In the genomic region with DNA sequence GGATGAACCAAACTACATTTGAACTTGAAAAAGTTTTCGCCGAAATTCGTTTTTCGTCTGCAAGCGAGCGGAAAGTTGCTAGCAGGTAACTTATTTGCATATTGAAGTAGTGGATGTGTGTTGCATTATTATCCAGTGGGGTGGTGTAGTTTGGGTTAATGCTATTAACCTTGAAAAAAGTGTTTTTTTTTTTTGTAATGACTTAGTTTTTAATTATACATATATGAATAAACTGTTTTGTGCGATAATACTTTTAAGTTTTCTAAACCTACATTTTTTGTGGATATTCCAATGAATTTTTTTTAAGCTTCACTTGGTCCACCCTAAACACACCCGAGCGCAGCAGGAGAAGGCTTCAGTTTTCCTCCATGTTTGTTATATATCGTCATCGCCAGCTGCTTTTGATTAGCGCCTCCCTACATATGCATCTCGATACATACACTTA, we compare ENCODE assay signal across 1 fruit fly cellular context.
TF ChIP-seq lines count a peak whose summit lies in the region.

No protein-coding gene starts in this region.

TF ChIP-seq in whole organism, embryonic, 481 proteins besides CTCF, POLR2A, EP300 and RAD21 (continued from another document):
- TF ChIP-seq maf-S (GFP tag; optimal IDR thresholded peaks at IDR 0.05; lab: Kevin White, UChicago): no peak
- peak; percentile 29 for TF ChIP-seq CG30403 (GFP tag; optimal IDR thresholded peaks at IDR 0.05; lab: Kevin White, UChicago)
- TF ChIP-seq CG12299 (tag; optimal IDR thresholded peaks at IDR 0.05; lab: Kevin White, UChicago): no peak
- no peak for TF ChIP-seq CG17568 (GFP tag; optimal IDR thresholded peaks at IDR 0.05; lab: Kevin White, UChicago)
- TF ChIP-seq insv (GFP tag; optimal IDR thresholded peaks at IDR 0.05; lab: Kevin White, UChicago): no peak
- TF ChIP-seq wdn (GFP tag; IDR thresholded peaks at IDR 0.05; lab: Robert Waterston, UW): no peak
- TF ChIP-seq CG14965 (GFP tag; optimal IDR thresholded peaks at IDR 0.05; lab: Kevin White, UChicago; ENCODE audit: borderline replicate concordance): no peak
- no peak for TF ChIP-seq CG8944 (GFP tag; optimal IDR thresholded peaks at IDR 0.05; lab: Kevin White, UChicago)
- TF ChIP-seq phol (tag; optimal IDR thresholded peaks at IDR 0.05; lab: Kevin White, UChicago): peak; percentile 72
- peak; percentile 41 for TF ChIP-seq CG7556 (GFP tag; optimal IDR thresholded peaks at IDR 0.05; lab: Kevin White, UChicago)
- peak; percentile 8 for TF ChIP-seq grau (tag; optimal IDR thresholded peaks at IDR 0.05; lab: Kevin White, UChicago)
- TF ChIP-seq Gsc (GFP tag; IDR thresholded peaks at IDR 0.05; lab: Robert Waterston, UW): no peak
- peak; percentile 53 for TF ChIP-seq Sox100B (GFP tag; optimal IDR thresholded peaks at IDR 0.05; lab: Kevin White, UChicago)
- TF ChIP-seq CG4424 (GFP tag; optimal IDR thresholded peaks at IDR 0.05; lab: Kevin White, UChicago): peak; percentile 60
- TF ChIP-seq CG2712 (tag; optimal IDR thresholded peaks at IDR 0.05; lab: Kevin White, UChicago): peak; percentile 45
- TF ChIP-seq D19A (tag; optimal IDR thresholded peaks at IDR 0.05; lab: Kevin White, UChicago): peak; percentile 28
- no peak for TF ChIP-seq Hmr (GFP tag; optimal IDR thresholded peaks at IDR 0.05; lab: Kevin White, UChicago)
- peak; percentile 4 for TF ChIP-seq odd (GFP tag; optimal IDR thresholded peaks at IDR 0.05; lab: Kevin White, UChicago)
- no peak for TF ChIP-seq CG18476 (GFP tag; optimal IDR thresholded peaks at IDR 0.05; lab: Kevin White, UChicago)
- TF ChIP-seq CHES-1-like (GFP tag; optimal IDR thresholded peaks at IDR 0.05; lab: Kevin White, UChicago): no peak
- TF ChIP-seq PHDP (tag; optimal IDR thresholded peaks at IDR 0.05; lab: Kevin White, UChicago): peak; percentile 43
- no peak for TF ChIP-seq jigr1 (GFP tag; IDR thresholded peaks at IDR 0.05; lab: Robert Waterston, UW)
- TF ChIP-seq CG4360 (GFP tag; IDR thresholded peaks at IDR 0.05; lab: Robert Waterston, UW): no peak
- no peak for TF ChIP-seq pan (optimal IDR thresholded peaks at IDR 0.05; lab: Kevin White, UChicago)
- peak in 1 of 2 experiments; percentile 24 for TF ChIP-seq pan (GFP tag; optimal IDR thresholded peaks at IDR 0.05 in 1 of 2, IDR thresholded peaks at IDR 0.05 in 1 of 2)
- TF ChIP-seq CG2116 (GFP tag; optimal IDR thresholded peaks at IDR 0.05; lab: Kevin White, UChicago): no peak
- TF ChIP-seq ftz-f1 (GFP tag; optimal IDR thresholded peaks at IDR 0.05; lab: Kevin White, UChicago): no peak
- 0 out of 3 replicates have a peak, but pooled peaks have one; percentile 25 for TF ChIP-seq CG11695 (GFP tag; IDR thresholded peaks at IDR 0.05; lab: Robert Waterston, UW)
- TF ChIP-seq Atf6 (GFP tag; IDR thresholded peaks at IDR 0.05; lab: Robert Waterston, UW): no peak
- peak; percentile 67 for TF ChIP-seq Blimp-1 (GFP tag; optimal IDR thresholded peaks at IDR 0.05; lab: Kevin White, UChicago)
- no peak for TF ChIP-seq HmgD (GFP tag; optimal IDR thresholded peaks at IDR 0.05; lab: Kevin White, UChicago)
